Fruit fly (Drosophila melanogaster): ENCODE data around the gene CG10098.
A peak's percentile ranks its signal among the peaks of the same experiment; 100 is the strongest.

The CG10098 gene

dm6 chr3R:7127966-7128365 is 3.6 kb downstream of the CG10098 start, which contains the start of gene CG10068 (continued):
- peak; percentile 88 for TF ChIP-seq CG7839 (tag; optimal IDR thresholded peaks at IDR 0.05)
- peak; percentile 74 for TF ChIP-seq CG34376 (GFP tag; optimal IDR thresholded peaks at IDR 0.05)
- peak; percentile 84 for TF ChIP-seq CG18764 (GFP tag; optimal IDR thresholded peaks at IDR 0.05)
- TF ChIP-seq CG6791 (GFP tag; IDR thresholded peaks at IDR 0.05; ENCODE audit: partially characterized antibody) = no peak
- peak; percentile 83 for TF ChIP-seq CG7556 (GFP tag; optimal IDR thresholded peaks at IDR 0.05)
- TF ChIP-seq otp (GFP tag; IDR thresholded peaks at IDR 0.05) = peak; percentile 92
- peak; percentile 49 for TF ChIP-seq YL-1 (GFP tag; optimal IDR thresholded peaks at IDR 0.05)
- peak; percentile 99 for TF ChIP-seq sqz (GFP tag; optimal IDR thresholded peaks at IDR 0.05)
- TF ChIP-seq CG12391 (tag; optimal IDR thresholded peaks at IDR 0.05) = peak; percentile 95
- TF ChIP-seq pnt (GFP tag; optimal IDR thresholded peaks at IDR 0.05) = peak; percentile 72
- TF ChIP-seq prd (optimal IDR thresholded peaks at IDR 0.05) = no peak
- peak; percentile 95 for TF ChIP-seq prd (GFP tag; IDR thresholded peaks at IDR 0.05)
- peak; percentile 62 for TF ChIP-seq dm (GFP tag; optimal IDR thresholded peaks at IDR 0.05)
- peak; percentile 28 for TF ChIP-seq CG4707 (GFP tag; optimal IDR thresholded peaks at IDR 0.05)
- peak; percentile 87 for TF ChIP-seq bowl (GFP tag; IDR thresholded peaks at IDR 0.05)
- no peak for TF ChIP-seq CG11560 (tag; IDR thresholded peaks at IDR 0.05)
- TF ChIP-seq nau (GFP tag; optimal IDR thresholded peaks at IDR 0.05) = peak; percentile 84
- peak; percentile 98 for TF ChIP-seq vvl (GFP tag; IDR thresholded peaks at IDR 0.05)
- peak; percentile 94 for TF ChIP-seq CG33213 (GFP tag; optimal IDR thresholded peaks at IDR 0.05)
- peak; percentile 88 for TF ChIP-seq Ada2b (GFP tag; IDR thresholded peaks at IDR 0.05)
- peak; percentile 72 for TF ChIP-seq jing (GFP tag; optimal IDR thresholded peaks at IDR 0.05)
- no peak for TF ChIP-seq eve (GFP tag; optimal IDR thresholded peaks at IDR 0.05)
- TF ChIP-seq rib (GFP tag; IDR thresholded peaks at IDR 0.05) = peak; percentile 64; the same call in 1 of the 2 replicates
- peak; percentile 93 for TF ChIP-seq trem (tag; optimal IDR thresholded peaks at IDR 0.05)
- TF ChIP-seq NC2α (GFP tag; optimal IDR thresholded peaks at IDR 0.05) = peak; percentile 81
- peak; percentile 67; the same call in 2 of the 3 replicates for TF ChIP-seq CG7357 (GFP tag; IDR thresholded peaks at IDR 0.05)
- TF ChIP-seq wor (GFP tag; IDR thresholded peaks at IDR 0.05) = peak; percentile 79
- TF ChIP-seq CG32532 (GFP tag; IDR thresholded peaks at IDR 0.05) = peak; percentile 91
- peak; percentile 77 for TF ChIP-seq Atf-2 (GFP tag; optimal IDR thresholded peaks at IDR 0.05)
- peak; percentile 64 for TF ChIP-seq CG31365 (tag; optimal IDR thresholded peaks at IDR 0.05)
- TF ChIP-seq danr (GFP tag; IDR thresholded peaks at IDR 0.05) = peak; percentile 86
- TF ChIP-seq sd (tag; optimal IDR thresholded peaks at IDR 0.05) = peak; percentile 55
- TF ChIP-seq yki (optimal IDR thresholded peaks at IDR 0.05) = no peak
- TF ChIP-seq corto (GFP tag; optimal IDR thresholded peaks at IDR 0.05) = peak; percentile 45
- peak; percentile 85 for TF ChIP-seq CG14667 (GFP tag; IDR thresholded peaks at IDR 0.05)
- peak; percentile 85 for TF ChIP-seq CG5245 (GFP tag; optimal IDR thresholded peaks at IDR 0.05)
- TF ChIP-seq fu2 (GFP tag; optimal IDR thresholded peaks at IDR 0.05) = peak; percentile 71
- no peak for TF ChIP-seq fru (optimal IDR thresholded peaks at IDR 0.05)
- peak; percentile 53 for TF ChIP-seq CG8359 (GFP tag; optimal IDR thresholded peaks at IDR 0.05; ENCODE audit: borderline replicate concordance)
- TF ChIP-seq bigmax (GFP tag; optimal IDR thresholded peaks at IDR 0.05) = peak; percentile 18
- TF ChIP-seq sc (optimal IDR thresholded peaks at IDR 0.05) = no peak
- TF ChIP-seq sc (GFP tag; optimal IDR thresholded peaks at IDR 0.05) = peak; percentile 69
- TF ChIP-seq dimm (GFP tag; IDR thresholded peaks at IDR 0.05) = no peak; the same call in 1 of the 2 replicates
- TF ChIP-seq peb (GFP tag; IDR thresholded peaks at IDR 0.05) = peak; percentile 76
- peak; percentile 90 for TF ChIP-seq so (GFP tag; IDR thresholded peaks at IDR 0.05)
- peak; percentile 87 for TF ChIP-seq Side (GFP tag; optimal IDR thresholded peaks at IDR 0.05)
- peak; percentile 70 for TF ChIP-seq CG12104 (GFP tag; optimal IDR thresholded peaks at IDR 0.05)
- peak; percentile 91 for TF ChIP-seq row (GFP tag; IDR thresholded peaks at IDR 0.05)
- peak in 1 of 3 experiments; percentile 91 for TF ChIP-seq lola (GFP tag; optimal IDR thresholded peaks at IDR 0.05)
- TF ChIP-seq tna (GFP tag; IDR thresholded peaks at IDR 0.05; ENCODE audit: partially characterized antibody) = no peak
- TF ChIP-seq insv (GFP tag; optimal IDR thresholded peaks at IDR 0.05) = peak in 1 of 2 experiments; percentile 57
- TF ChIP-seq D19B (GFP tag; optimal IDR thresholded peaks at IDR 0.05) = peak; percentile 58
- peak; percentile 71 for TF ChIP-seq CG3838 (GFP tag; optimal IDR thresholded peaks at IDR 0.05)
